Fruit fly (Drosophila melanogaster): ENCODE data around the gene CG9784.

The CG9784 gene

DNA sequence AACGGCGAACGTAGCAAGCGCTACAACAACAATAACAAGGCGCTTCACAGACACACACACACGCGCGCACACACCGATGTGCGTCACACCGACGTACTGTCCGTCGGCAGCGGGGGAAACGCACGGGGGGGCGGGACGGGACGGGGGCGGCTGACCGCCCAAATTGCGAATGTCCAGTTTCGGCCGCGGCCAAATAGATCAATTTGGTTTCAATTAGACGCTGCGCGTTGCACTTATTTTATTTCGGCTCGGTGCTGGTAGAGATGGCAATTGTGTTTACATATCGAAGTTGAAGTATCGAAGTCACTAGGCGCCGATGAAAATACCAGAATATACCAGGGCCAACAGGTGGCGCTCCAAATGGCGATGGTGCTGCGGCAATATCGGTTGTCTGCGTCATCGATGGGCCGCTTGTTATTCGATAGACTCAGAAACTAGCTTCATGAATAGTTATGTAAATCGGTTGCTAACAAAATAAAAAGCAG, 38.1 kb upstream of the CG9784 start, which contains the start of gene Rok (continued):
- TF ChIP-seq CG17612 (GFP tag; IDR thresholded peaks at IDR 0.05) (no peak), D19B (GFP tag; optimal IDR thresholded peaks at IDR 0.05) (no peak), CG4617 (GFP tag; optimal IDR thresholded peaks at IDR 0.05; ENCODE audit: borderline replicate concordance) (peak; percentile 38), knrl (GFP tag; IDR thresholded peaks at IDR 0.05; ENCODE audit: partially characterized antibody) (peak; percentile 83), Neu2 (GFP tag; optimal IDR thresholded peaks at IDR 0.05; ENCODE audit: borderline replicate concordance) (peak; percentile 96), CG12659 (GFP tag; optimal IDR thresholded peaks at IDR 0.05) (peak; percentile 48), CG11560 (tag; IDR thresholded peaks at IDR 0.05) (peak; percentile 96; the same call in 2 of the 3 replicates), Rfx (GFP tag; IDR thresholded peaks at IDR 0.05) (peak; percentile 26; the same call in 1 of the 2 replicates), CG18262 (tag; optimal IDR thresholded peaks at IDR 0.05) (no peak), dimm (GFP tag; IDR thresholded peaks at IDR 0.05) (no peak), ewg (GFP tag; optimal IDR thresholded peaks at IDR 0.05) (peak; percentile 15), CG6854 (GFP tag; optimal IDR thresholded peaks at IDR 0.05) (peak; percentile 42), CG15269 (tag; optimal IDR thresholded peaks at IDR 0.05) (no peak), zfh1 (GFP tag; IDR thresholded peaks at IDR 0.05) (no peak), Abd-B (GFP tag; optimal IDR thresholded peaks at IDR 0.05) (no peak), MESR4 (GFP tag; optimal IDR thresholded peaks at IDR 0.05) (peak; percentile 95), en (GFP tag; optimal IDR thresholded peaks at IDR 0.05) (no peak), CG8478 (optimal IDR thresholded peaks at IDR 0.05) (no peak), gce (GFP tag; IDR thresholded peaks at IDR 0.05) (no peak), cg (GFP tag; optimal IDR thresholded peaks at IDR 0.05) (peak; percentile 99), BEAF-32 (GFP tag; optimal IDR thresholded peaks at IDR 0.05) (peak; percentile 95), CG1832 (GFP tag; optimal IDR thresholded peaks at IDR 0.05) (no peak), CG34422 (GFP tag; IDR thresholded peaks at IDR 0.05) (peak; percentile 18), CG2129 (GFP tag; IDR thresholded peaks at IDR 0.05; ENCODE audit: partially characterized antibody) (peak; percentile 59), Sry-δ (GFP tag; optimal IDR thresholded peaks at IDR 0.05) (peak; percentile 95), hbn (GFP tag; IDR thresholded peaks at IDR 0.05; ENCODE audit: partially characterized antibody) (peak; percentile 69), CG8089 (GFP tag; optimal IDR thresholded peaks at IDR 0.05) (no peak), CG14441 (GFP tag; IDR thresholded peaks at IDR 0.05) (peak; percentile 7; the same call in 1 of the 2 replicates), fd96Cb (tag; optimal IDR thresholded peaks at IDR 0.05) (no peak), Hsf (GFP tag; optimal IDR thresholded peaks at IDR 0.05) (no peak), MBD-R2 (GFP tag; IDR thresholded peaks at IDR 0.05) (peak; percentile 62; the same call in 1 of the 2 replicates), Adf1 (GFP tag; IDR thresholded peaks at IDR 0.05) (peak; percentile 53), HLH4C (GFP tag; IDR thresholded peaks at IDR 0.05; ENCODE audit: partially characterized antibody) (peak; percentile 79; the same call in 2 of the 3 replicates), gem (tag; optimal IDR thresholded peaks at IDR 0.05) (no peak), chif (GFP tag; optimal IDR thresholded peaks at IDR 0.05) (no peak), CG3407 (GFP tag; optimal IDR thresholded peaks at IDR 0.05) (no peak), HmgZ (tag; optimal IDR thresholded peaks at IDR 0.05) (peak; percentile 3), gro (GFP tag; optimal IDR thresholded peaks at IDR 0.05) (no peak), nom (GFP tag; optimal IDR thresholded peaks at IDR 0.05) (peak; percentile 11), wor (GFP tag; IDR thresholded peaks at IDR 0.05) (no peak), Ravus (GFP tag; IDR thresholded peaks at IDR 0.05) (no peak), CG15696 (tag; optimal IDR thresholded peaks at IDR 0.05) (no peak), lab (GFP tag; optimal IDR thresholded peaks at IDR 0.05) (no peak), CG4360 (GFP tag; IDR thresholded peaks at IDR 0.05) (peak; percentile 96), lmd (GFP tag; IDR thresholded peaks at IDR 0.05) (peak; percentile 13; the same call in 1 of the 2 replicates), ato (GFP tag; IDR thresholded peaks at IDR 0.05; ENCODE audit: partially characterized antibody) (0 out of 2 replicates have a peak, but pooled peaks have one; percentile 34)
